Worm (Caenorhabditis elegans) whole organism, early embryonic: ENCODE measurements around the gene ugt-55.

Source experiments
- B0310.2 ChIP-seq: sonication (generic microtip); optimal IDR thresholded peaks from 2 replicates; lab custom pipeline; 2016; ENCODE audit warnings: mild to moderate bottlenecking, missing genetic modification characterization, missing compliant biosample characterization
- F13C5.2 ChIP-seq: sonication (generic microtip); optimal IDR thresholded peaks from 2 replicates; lab custom pipeline; 2017; ENCODE audit warnings: mild to moderate bottlenecking, missing genetic modification characterization, inconsistent platforms, missing compliant biosample characterization
- aly-1 ChIP-seq: sonication (generic microtip); optimal IDR thresholded peaks from 2 replicates; lab custom pipeline; 2016; ENCODE audit warnings: missing genetic modification characterization, missing compliant biosample characterization
- ama-1 ChIP-seq: fragments of 150-350 bp; optimal IDR thresholded peaks from 2 replicates; lab custom pipeline; 2014
- ceh-13 ChIP-seq: fragments of 200-800 bp; sonication (Bioruptor generic); optimal IDR thresholded peaks from 2 replicates; lab custom pipeline; 2018; ENCODE audit warnings: mild to moderate bottlenecking, missing genetic modification characterization, missing compliant biosample characterization
- ceh-36 ChIP-seq: sonication (generic microtip); optimal IDR thresholded peaks from 2 replicates; lab custom pipeline; 2016; ENCODE audit warnings: missing genetic modification characterization, inconsistent platforms, missing compliant biosample characterization
- ets-7 ChIP-seq: sonication (generic microtip); optimal IDR thresholded peaks from 2 replicates; lab custom pipeline; 2016; ENCODE audit warnings: missing genotype, missing genetic modification characterization, missing compliant biosample characterization
- flt-1 ChIP-seq: fragments of 200-800 bp; sonication (Bioruptor generic); IDR thresholded peaks from 2 replicates; pipeline ENCODE4 v1.3.6; 2022; ENCODE audit warnings: missing genetic modification characterization, missing compliant biosample characterization
- hmbx-1 ChIP-seq: sonication (generic microtip); optimal IDR thresholded peaks from 2 replicates; lab custom pipeline; 2016; ENCODE audit warnings: mild to moderate bottlenecking, missing genetic modification characterization, missing compliant biosample characterization
- hmg-4 ChIP-seq: fragments of 200-800 bp; sonication (Bioruptor generic); optimal IDR thresholded peaks from 2 replicates; lab custom pipeline; 2018; ENCODE audit warnings: mild to moderate bottlenecking, missing genetic modification characterization, missing compliant biosample characterization
- hnd-1 ChIP-seq: sonication (generic microtip); optimal IDR thresholded peaks from 2 replicates; lab custom pipeline; 2016; ENCODE audit warnings: missing genetic modification characterization, missing compliant biosample characterization
- pes-1 ChIP-seq: fragments of 200-800 bp; sonication (Bioruptor generic); IDR thresholded peaks from 2 replicates; pipeline ENCODE4 v1.3.6; 2022; ENCODE audit warnings: missing genetic modification reagents, missing genetic modification characterization, missing compliant biosample characterization
- scrt-1 ChIP-seq: fragments of 200-800 bp; sonication (Bioruptor generic); IDR thresholded peaks from 2 replicates; pipeline ENCODE4 v1.3.6; 2022; ENCODE audit warnings: missing genetic modification characterization, missing compliant biosample characterization
- sea-1 ChIP-seq: fragments of 200-800 bp; sonication (Bioruptor generic); conservative IDR thresholded peaks from 2 replicates; pipeline ENCODE4 v1.3.6; 2022; ENCODE audit warnings: missing genetic modification characterization, missing compliant biosample characterization
- tbx-11 ChIP-seq: fragments of 200-800 bp; sonication (Bioruptor generic); IDR thresholded peaks from 2 replicates; pipeline ENCODE4 v1.3.6; 2022; ENCODE audit warnings: missing genetic modification characterization, missing compliant biosample characterization
- tbx-37 ChIP-seq: fragments of 200-800 bp; sonication (Bioruptor generic); conservative IDR thresholded peaks from 2 replicates; pipeline ENCODE4 v1.3.6; 2022; ENCODE audit warnings: missing genetic modification reagents, missing genetic modification characterization, missing compliant biosample characterization
- tra-4 ChIP-seq: sonication (generic microtip); optimal IDR thresholded peaks from 2 replicates; lab custom pipeline; 2017; ENCODE audit warnings: missing genetic modification characterization, missing compliant biosample characterization

ugt-55 gene

ce11 chrV:12256398-12256797 lies at the start of gene ugt-55:
TSS of gene ugt-55 (plus strand) at chrV:12256698.
- TF ChIP-seq hnd-1 (tag; lab: Kevin White, UChicago) = no peak
- no peak for TF ChIP-seq ets-7 (tag; lab: Kevin White, UChicago)
- no peak for TF ChIP-seq pes-1 (GFP tag; lab: Robert Waterston, UW)
- no peak for TF ChIP-seq aly-1 (tag; lab: Kevin White, UChicago)
- TF ChIP-seq flt-1 (GFP tag; lab: Robert Waterston, UW) = no peak

ce11 chrV:12208678-12209077 lies 47.8 kb upstream of the ugt-55 start:
- no peak for TF ChIP-seq hmbx-1 (tag; lab: Kevin White, UChicago)
- TF ChIP-seq pes-1 (GFP tag; lab: Robert Waterston, UW) = no peak
- TF ChIP-seq ama-1 (lab: Kevin White, UChicago) = no peak
- no peak for TF ChIP-seq flt-1 (GFP tag; lab: Robert Waterston, UW)
- TF ChIP-seq sea-1 = no peak
- TF ChIP-seq F13C5.2 (tag; lab: Kevin White, UChicago) = no peak
- TF ChIP-seq ceh-13 (GFP tag; lab: Kevin White, UChicago) = no peak
- TF ChIP-seq tbx-37 (GFP tag; lab: Robert Waterston, UW) = no peak
- no peak for TF ChIP-seq scrt-1 (GFP tag; lab: Robert Waterston, UW)
- TF ChIP-seq aly-1 (tag; lab: Kevin White, UChicago) = no peak
- no peak for TF ChIP-seq ets-7 (tag; lab: Kevin White, UChicago)
- TF ChIP-seq ceh-36 (tag; lab: Kevin White, UChicago) = no peak

ce11 chrV:12209951-12210350 lies 46.5 kb upstream of the ugt-55 start:
- TF ChIP-seq ceh-36 (tag; lab: Kevin White, UChicago) (no peak), flt-1 (GFP tag; lab: Robert Waterston, UW) (no peak), pes-1 (GFP tag; lab: Robert Waterston, UW) (no peak)

- TF ChIP-seq scrt-1 (GFP tag; lab: Robert Waterston, UW) (no peak), flt-1 (GFP tag; lab: Robert Waterston, UW) (no peak), sea-1 (no peak), hmbx-1 (tag; lab: Kevin White, UChicago) (no peak), pes-1 (GFP tag; lab: Robert Waterston, UW) (no peak), ceh-36 (tag; lab: Kevin White, UChicago) (no peak), tbx-37 (GFP tag; lab: Robert Waterston, UW) (no peak), aly-1 (tag; lab: Kevin White, UChicago) (no peak), ets-7 (tag; lab: Kevin White, UChicago) (no peak), ceh-13 (GFP tag; lab: Kevin White, UChicago) (no peak), ama-1 (lab: Kevin White, UChicago) (no peak), hnd-1 (tag; lab: Kevin White, UChicago) (no peak), hmg-4 (GFP tag; lab: Kevin White, UChicago) (no peak), F13C5.2 (tag; lab: Kevin White, UChicago) (no peak), B0310.2 (tag; lab: Kevin White, UChicago) (no peak), tbx-11 (no peak), tra-4 (tag; lab: Kevin White, UChicago) (no peak)
Measured at ce11 chrV:12211090-12211489, 45.4 kb upstream of the ugt-55 start.

- TF ChIP-seq B0310.2 (tag; lab: Kevin White, UChicago) = no peak
- no peak for TF ChIP-seq tbx-11
- TF ChIP-seq scrt-1 (GFP tag; lab: Robert Waterston, UW) = no peak
- no peak for TF ChIP-seq ets-7 (tag; lab: Kevin White, UChicago)
- TF ChIP-seq ama-1 (lab: Kevin White, UChicago) = no peak
- no peak for TF ChIP-seq tbx-37 (GFP tag; lab: Robert Waterston, UW)
- no peak for TF ChIP-seq hmbx-1 (tag; lab: Kevin White, UChicago)
- TF ChIP-seq F13C5.2 (tag; lab: Kevin White, UChicago) = no peak
- TF ChIP-seq hnd-1 (tag; lab: Kevin White, UChicago) = no peak
- no peak for TF ChIP-seq tra-4 (tag; lab: Kevin White, UChicago)
Measured at ce11 chrV:12213027-12213426, 43.5 kb upstream of the ugt-55 start, which contains the start of gene vab-8. TSS of gene vab-8 (plus strand) at chrV:12213327.

- TF ChIP-seq hmg-4 (GFP tag; lab: Kevin White, UChicago) (no peak), sea-1 (no peak), B0310.2 (tag; lab: Kevin White, UChicago) (no peak), tbx-37 (GFP tag; lab: Robert Waterston, UW) (no peak), F13C5.2 (tag; lab: Kevin White, UChicago) (no peak), hmbx-1 (tag; lab: Kevin White, UChicago) (no peak), tbx-11 (no peak), pes-1 (GFP tag; lab: Robert Waterston, UW) (no peak), ceh-36 (tag; lab: Kevin White, UChicago) (no peak), ets-7 (tag; lab: Kevin White, UChicago) (no peak), scrt-1 (GFP tag; lab: Robert Waterston, UW) (no peak), aly-1 (tag; lab: Kevin White, UChicago) (no peak)
Measured at ce11 chrV:12233425-12233824, 23.1 kb upstream of the ugt-55 start.

ce11 chrV:12234293-12235004 lies 22.0 kb upstream of the ugt-55 start, which contains the start of gene myo-3:
TSS of gene myo-3 (minus strand) at chrV:12234343.
- TF ChIP-seq ceh-13 (GFP tag; lab: Kevin White, UChicago) (no peak), scrt-1 (GFP tag; lab: Robert Waterston, UW) (no peak), tra-4 (tag; lab: Kevin White, UChicago) (no peak), ceh-36 (tag; lab: Kevin White, UChicago) (no peak), pes-1 (GFP tag; lab: Robert Waterston, UW) (no peak), tbx-11 (no peak), flt-1 (GFP tag; lab: Robert Waterston, UW) (no peak)
